Fruit fly (Drosophila melanogaster) whole organism, embryonic: Measurements from ENCODE around the gene CG15034.
A peak's percentile ranks its signal among the peaks of the same experiment; 100 is the strongest.

Experiments
- C15 ChIP-seq: fragments of 200-800 bp; sonication (Bioruptor generic); IDR thresholded peaks from 3 replicates; pipeline ENCODE4 v1.3.6; 2022; ENCODE audit warnings: missing biosample characterization, missing genetic modification characterization
- CG10209 ChIP-seq: fragments of 200-800 bp; sonication (Bioruptor generic); optimal IDR thresholded peaks from 3 replicates; lab custom pipeline; 2017; ENCODE audit warnings: missing biosample characterization, mild to moderate bottlenecking, missing genetic modification characterization, missing genetic modification reagents
- CG12071 ChIP-seq: fragments of 200-800 bp; sonication (Bioruptor generic); optimal IDR thresholded peaks from 3 replicates; lab custom pipeline; 2018; ENCODE audit warnings: missing biosample characterization, mild to moderate bottlenecking, missing genetic modification characterization
- CG12299 ChIP-seq: fragments of 200-800 bp; sonication (Bioruptor generic); optimal IDR thresholded peaks from 2 replicates; lab custom pipeline; 2018; ENCODE audit warnings: missing biosample characterization, mild to moderate bottlenecking, missing genetic modification characterization
- CG15073 ChIP-seq: fragments of 200-800 bp; sonication (Bioruptor generic); optimal IDR thresholded peaks from 2 replicates; lab custom pipeline; 2016; ENCODE audit warnings: missing biosample characterization, missing genetic modification characterization
- CG17359 ChIP-seq: fragments of 200-800 bp; sonication (Bioruptor generic); optimal IDR thresholded peaks from 3 replicates; lab custom pipeline; 2018; ENCODE audit warnings: missing biosample characterization, mild to moderate bottlenecking, missing genetic modification characterization, moderate library complexity
- CG18599 ChIP-seq: fragments of 200-800 bp; sonication (Bioruptor generic); optimal IDR thresholded peaks from 3 replicates; lab custom pipeline; 2017; ENCODE audit warnings: missing biosample characterization, missing genetic modification characterization, mild to moderate bottlenecking, moderate library complexity, missing genetic modification reagents
- CG31224 ChIP-seq: fragments of 200-800 bp; sonication (Bioruptor generic); IDR thresholded peaks from 2 replicates; pipeline ENCODE4 v1.3.6; 2022; ENCODE audit warnings: missing biosample characterization, missing genetic modification characterization
- CG31388 ChIP-seq: fragments of 200-800 bp; sonication (Bioruptor generic); optimal IDR thresholded peaks from 2 replicates; lab custom pipeline; 2016; ENCODE audit warnings: missing biosample characterization, missing genetic modification characterization
- CG3281 ChIP-seq: fragments of 200-800 bp; sonication (Bioruptor generic); optimal IDR thresholded peaks from 3 replicates; lab custom pipeline; 2017; ENCODE audit warnings: missing biosample characterization, mild to moderate bottlenecking, missing genetic modification characterization
- CG3995 ChIP-seq: fragments of 200-800 bp; sonication (Bioruptor generic); optimal IDR thresholded peaks from 3 replicates; lab custom pipeline; 2016; ENCODE audit warnings: missing biosample characterization, missing genetic modification characterization
- CG4328 ChIP-seq: fragments of 200-800 bp; sonication (Bioruptor generic); optimal IDR thresholded peaks from 3 replicates; lab custom pipeline; 2017; ENCODE audit warnings: missing biosample characterization, missing genetic modification reagents, missing genetic modification characterization
- CG7372 ChIP-seq: fragments of 200-800 bp; sonication (Bioruptor generic); IDR thresholded peaks from 2 replicates; pipeline ENCODE4 v1.3.6; 2022; ENCODE audit warnings: missing biosample characterization, missing genetic modification characterization
- CG7745 ChIP-seq: fragments of 200-800 bp; sonication (Bioruptor generic); optimal IDR thresholded peaks from 2 replicates; lab custom pipeline; 2018; ENCODE audit warnings: missing biosample characterization, mild to moderate bottlenecking, missing genetic modification characterization, moderate library complexity
- CG7839 ChIP-seq: fragments of 200-800 bp; sonication (Bioruptor generic); optimal IDR thresholded peaks from 3 replicates; lab custom pipeline; 2018; ENCODE audit warnings: missing biosample characterization, mild to moderate bottlenecking, missing genetic modification characterization, moderate library complexity
- Chrac-16 ChIP-seq: fragments of 200-800 bp; sonication (Bioruptor generic); optimal IDR thresholded peaks from 3 replicates; lab custom pipeline; 2016; ENCODE audit warnings: missing biosample characterization, missing genetic modification characterization
- Dfd ChIP-seq, 2 experiments: fragments of >200 bp; optimal IDR thresholded peaks; 2 replicates each; lab custom pipeline; 2017; ENCODE audit warnings: missing biosample characterization in 2 of 2, missing genetic modification characterization in 2 of 2
- GATAe ChIP-seq: fragments of 200-800 bp; sonication (Bioruptor generic); conservative IDR thresholded peaks from 2 replicates; pipeline ENCODE4 v1.3.6; 2022; ENCODE audit warnings: missing biosample characterization, missing genetic modification characterization
- H2.0 ChIP-seq: fragments of 200-800 bp; sonication (Bioruptor generic); IDR thresholded peaks from 2 replicates; pipeline ENCODE4 v1.3.6; 2022; ENCODE audit warnings: missing biosample characterization, missing genetic modification characterization
- HLH54F ChIP-seq: fragments of 200-800 bp; sonication (Bioruptor generic); optimal IDR thresholded peaks from 3 replicates; lab custom pipeline; 2016; ENCODE audit warnings: missing biosample characterization, missing genetic modification characterization
- HmgD ChIP-seq: fragments of 200-800 bp; sonication (Bioruptor generic); optimal IDR thresholded peaks from 3 replicates; lab custom pipeline; 2016; ENCODE audit warnings: missing biosample characterization, missing genetic modification characterization
- Hmx ChIP-seq: fragments of 200-800 bp; sonication (Bioruptor generic); optimal IDR thresholded peaks from 2 replicates; lab custom pipeline; 2016; ENCODE audit warnings: missing biosample characterization, missing genetic modification characterization
- Mad ChIP-seq: fragments of 200-800 bp; sonication (Bioruptor generic); optimal IDR thresholded peaks from 2 replicates; lab custom pipeline; 2016; ENCODE audit warnings: missing biosample characterization, missing genetic modification characterization
- Nf-YC ChIP-seq: fragments of 200-800 bp; optimal IDR thresholded peaks from 3 replicates; lab custom pipeline; 2019; ENCODE audit warnings: missing biosample characterization, mild to moderate bottlenecking, missing genetic modification characterization, moderate library complexity
- Opbp ChIP-seq: fragments of 200-800 bp; sonication (Bioruptor generic); IDR thresholded peaks from 3 replicates; pipeline ENCODE4 v1.3.6; 2022; ENCODE audit warnings: missing biosample characterization, missing genetic modification characterization; ENCODE audit not compliant: partially characterized antibody
- aop ChIP-seq: fragments of 200-800 bp; sonication (Bioruptor generic); IDR thresholded peaks from 2 replicates; pipeline ENCODE4 v1.3.6; 2022; ENCODE audit warnings: missing biosample characterization, missing genetic modification characterization
- bbx ChIP-seq: fragments of 200-800 bp; sonication (Bioruptor generic); IDR thresholded peaks from 2 replicates; pipeline ENCODE4 v1.3.6; 2022; ENCODE audit warnings: missing biosample characterization, missing genetic modification characterization; ENCODE audit not compliant: partially characterized antibody
- bowl ChIP-seq: fragments of 200-800 bp; sonication (Bioruptor generic); IDR thresholded peaks from 2 replicates; pipeline ENCODE4 v1.3.6; 2022; ENCODE audit warnings: missing biosample characterization, missing genetic modification characterization
- cato ChIP-seq: fragments of 200-800 bp; sonication (Bioruptor generic); optimal IDR thresholded peaks from 2 replicates; lab custom pipeline; 2016; ENCODE audit warnings: missing biosample characterization, missing genetic modification characterization, borderline replicate concordance
- caup ChIP-seq: fragments of 200-800 bp; sonication (Bioruptor generic); optimal IDR thresholded peaks from 3 replicates; lab custom pipeline; 2017; ENCODE audit warnings: missing biosample characterization, mild to moderate bottlenecking, missing genetic modification characterization, moderate library complexity; ENCODE audit not compliant: severe bottlenecking
- cg ChIP-seq: fragments of 200-800 bp; sonication (Bioruptor generic); optimal IDR thresholded peaks from 3 replicates; lab custom pipeline; 2019; ENCODE audit warnings: missing biosample characterization, mild to moderate bottlenecking, missing genetic modification characterization, moderate library complexity
- crol ChIP-seq: fragments of 200-800 bp; sonication (Bioruptor generic); IDR thresholded peaks from 2 replicates; pipeline ENCODE4 v1.3.6; 2022; ENCODE audit warnings: missing biosample characterization, missing genetic modification characterization
- da ChIP-seq: fragments of 200-800 bp; sonication (Bioruptor generic); optimal IDR thresholded peaks from 2 replicates; lab custom pipeline; 2016; ENCODE audit warnings: missing biosample characterization, missing genetic modification characterization
- ewg ChIP-seq: fragments of 200-800 bp; sonication (Bioruptor generic); optimal IDR thresholded peaks from 3 replicates; lab custom pipeline; 2017; ENCODE audit warnings: mild to moderate bottlenecking, missing biosample characterization, missing genetic modification reagents, missing genetic modification characterization
- fd64A ChIP-seq: fragments of 200-800 bp; sonication (Bioruptor generic); optimal IDR thresholded peaks from 3 replicates; lab custom pipeline; 2018; ENCODE audit warnings: missing biosample characterization, mild to moderate bottlenecking, missing genetic modification characterization
- jing ChIP-seq: fragments of 200-800 bp; sonication (Bioruptor generic); optimal IDR thresholded peaks from 2 replicates; lab custom pipeline; 2018; ENCODE audit warnings: missing biosample characterization, mild to moderate bottlenecking, missing genetic modification characterization
- lola ChIP-seq, 3 experiments: fragments of >200 bp in 2 of 3; fragments of 200-800 bp in 1 of 3; sonication (Bioruptor generic) in 1 of 3; optimal IDR thresholded peaks; 2 replicates each; lab custom pipeline; 2017 to 2019; ENCODE audit warnings: missing biosample characterization in 3 of 3, missing genetic modification characterization in 3 of 3, mild to moderate bottlenecking in 1 of 3, moderate library complexity in 1 of 3
- lov ChIP-seq, 2 experiments: fragments of 200-800 bp in 1 of 2; fragments of >200 bp in 1 of 2; sonication (Bioruptor generic) in 1 of 2; IDR thresholded peaks in 1 of 2; optimal IDR thresholded peaks in 1 of 2; 2 replicates in 1 of 2; 3 replicates in 1 of 2; pipeline versions ENCODE4 v1.3.6 to Lab custom; 2017 to 2022; ENCODE audit warnings: missing biosample characterization in 1 of 2, missing genetic modification characterization in 1 of 2
- p53 ChIP-seq: fragments of 200-800 bp; sonication (Bioruptor generic); optimal IDR thresholded peaks from 2 replicates; lab custom pipeline; 2016; ENCODE audit warnings: missing biosample characterization, missing genetic modification characterization
- pfk ChIP-seq: fragments of 200-800 bp; sonication (Bioruptor generic); optimal IDR thresholded peaks from 2 replicates; lab custom pipeline; 2018; ENCODE audit warnings: missing biosample characterization, mild to moderate bottlenecking, missing genetic modification characterization, moderate library complexity
- pho ChIP-seq: fragments of 200-800 bp; sonication (Bioruptor generic); optimal IDR thresholded peaks from 2 replicates; lab custom pipeline; 2016; ENCODE audit warnings: missing biosample characterization, missing genetic modification characterization
- pum ChIP-seq: fragments of 200-800 bp; sonication (Bioruptor generic); optimal IDR thresholded peaks from 2 replicates; lab custom pipeline; 2016; ENCODE audit warnings: missing biosample characterization, missing genetic modification characterization
- seq ChIP-seq: fragments of 200-800 bp; sonication (Bioruptor generic); IDR thresholded peaks from 2 replicates; pipeline ENCODE4 v1.3.6; 2022; ENCODE audit warnings: missing biosample characterization, missing genetic modification characterization
- sima ChIP-seq: fragments of 200-800 bp; sonication (Bioruptor generic); optimal IDR thresholded peaks from 2 replicates; lab custom pipeline; 2016; ENCODE audit warnings: missing biosample characterization, missing genetic modification characterization
- ssp ChIP-seq: fragments of 200-800 bp; sonication (Bioruptor generic); IDR thresholded peaks from 2 replicates; pipeline ENCODE4 v1.3.6; 2022; ENCODE audit warnings: missing biosample characterization, missing genetic modification characterization
- toy ChIP-seq: fragments of 200-800 bp; sonication (Bioruptor generic); IDR thresholded peaks from 2 replicates; pipeline ENCODE4 v1.3.6; 2022; ENCODE audit warnings: missing biosample characterization, missing genetic modification characterization
- unc-4 ChIP-seq: fragments of 200-800 bp; sonication (Bioruptor generic); IDR thresholded peaks from 2 replicates; pipeline ENCODE4 v1.3.6; 2022; ENCODE audit warnings: missing biosample characterization, missing genetic modification characterization; ENCODE audit not compliant: partially characterized antibody
- unpg ChIP-seq: fragments of 200-800 bp; sonication (Bioruptor generic); optimal IDR thresholded peaks from 3 replicates; lab custom pipeline; 2018; ENCODE audit warnings: missing biosample characterization, mild to moderate bottlenecking, missing genetic modification characterization, moderate library complexity
- vfl ChIP-seq: fragments of 200-800 bp; sonication (Bioruptor generic); optimal IDR thresholded peaks from 2 replicates; lab custom pipeline; 2016; ENCODE audit warnings: missing biosample characterization, missing genetic modification characterization

The CG15034 gene

DNA sequence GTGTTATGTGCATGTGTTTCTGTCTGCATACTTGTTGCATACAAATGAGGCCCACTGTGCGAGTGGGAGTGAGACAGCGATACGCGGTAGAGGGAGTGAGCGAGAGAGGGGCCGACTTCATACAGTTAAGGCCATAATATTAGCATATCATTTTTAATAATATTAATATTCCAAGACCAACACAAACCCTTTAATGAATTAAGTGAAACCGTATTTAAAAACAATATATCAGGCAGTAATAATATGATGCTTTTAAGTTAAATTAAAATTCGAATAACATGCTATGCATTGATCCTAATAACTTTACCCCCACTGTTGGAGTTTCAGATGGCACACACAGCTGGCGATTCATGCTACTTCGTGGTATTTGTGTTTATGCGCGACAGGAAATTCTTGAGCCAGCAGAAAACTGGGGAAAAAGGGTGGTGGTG is 22.5 kb downstream of the CG15034 start (continued):
- peak; percentile 93 for TF ChIP-seq bowl (GFP tag; lab: Robert Waterston, UW)
- TF ChIP-seq CG17359 (tag; lab: Kevin White, UChicago): peak; percentile 98
- TF ChIP-seq CG7839 (tag; lab: Kevin White, UChicago): peak; percentile 98
- peak; percentile 93 for TF ChIP-seq CG3281
- TF ChIP-seq cato: peak; percentile 88
- peak; percentile 78 for TF ChIP-seq aop (GFP tag; lab: Robert Waterston, UW)
- TF ChIP-seq HmgD (GFP tag; lab: Kevin White, UChicago): no peak
- peak; percentile 95 for TF ChIP-seq CG12299
- peak in 1 of 3 experiments; percentile 98 for TF ChIP-seq lola (GFP tag; optimal IDR thresholded peaks at IDR 0.05; lab: Kevin White, UChicago)
- TF ChIP-seq ewg (GFP tag; lab: Kevin White, UChicago): peak; percentile 92
- TF ChIP-seq vfl (GFP tag; lab: Kevin White, UChicago): peak; percentile 74
- peak; percentile 94 for TF ChIP-seq seq (GFP tag; lab: Robert Waterston, UW)
- peak; percentile 89 for TF ChIP-seq CG7745 (tag; lab: Kevin White, UChicago)
- peak; percentile 35 for TF ChIP-seq sima (GFP tag; lab: Kevin White, UChicago)
- TF ChIP-seq HLH54F (GFP tag; lab: Kevin White, UChicago): peak; percentile 73
- TF ChIP-seq lov (optimal IDR thresholded peaks at IDR 0.05; lab: Kevin White, UChicago): no peak
- TF ChIP-seq lov (GFP tag; IDR thresholded peaks at IDR 0.05; lab: Robert Waterston, UW): peak; percentile 92
- peak; percentile 92 for TF ChIP-seq caup (GFP tag; lab: Kevin White, UChicago)
- TF ChIP-seq unpg (GFP tag; lab: Kevin White, UChicago): peak; percentile 98
- TF ChIP-seq CG4328 (GFP tag; lab: Kevin White, UChicago): peak; percentile 91
- TF ChIP-seq pho (GFP tag; lab: Kevin White, UChicago): peak; percentile 78
- TF ChIP-seq CG12071 (GFP tag; lab: Kevin White, UChicago): peak; percentile 92
- no peak for TF ChIP-seq Opbp (GFP tag; lab: Robert Waterston, UW)
- TF ChIP-seq Mad (GFP tag; lab: Kevin White, UChicago): peak; percentile 83
- TF ChIP-seq Chrac-16 (GFP tag; lab: Kevin White, UChicago): peak; percentile 96
- peak; percentile 76 for TF ChIP-seq pum (GFP tag; lab: Kevin White, UChicago)
- TF ChIP-seq CG7372 (GFP tag; lab: Robert Waterston, UW): peak; percentile 91
- TF ChIP-seq jing (GFP tag; lab: Kevin White, UChicago): peak; percentile 88
- peak; percentile 86 for TF ChIP-seq ssp (GFP tag; lab: Robert Waterston, UW)
- TF ChIP-seq Nf-YC (tag; lab: Kevin White, UChicago): peak; percentile 85
- TF ChIP-seq CG18599: peak; percentile 96
- TF ChIP-seq GATAe (GFP tag; lab: Robert Waterston, UW): peak; percentile 79
- TF ChIP-seq C15 (GFP tag; lab: Robert Waterston, UW): peak; percentile 59; the same call in 2 of the 3 replicates
- peak; percentile 33 for TF ChIP-seq p53 (GFP tag; lab: Kevin White, UChicago)
- TF ChIP-seq crol (GFP tag; lab: Robert Waterston, UW): peak; percentile 63; the same call in 1 of the 2 replicates
- peak; percentile 43 for TF ChIP-seq Hmx (GFP tag; lab: Kevin White, UChicago)
- peak; percentile 96 for TF ChIP-seq CG10209 (GFP tag; lab: Kevin White, UChicago)
- peak; percentile 83 for TF ChIP-seq CG31388 (GFP tag; lab: Kevin White, UChicago)
- TF ChIP-seq da (GFP tag; lab: Kevin White, UChicago): peak; percentile 81
- peak; percentile 92 for TF ChIP-seq CG15073 (GFP tag; lab: Kevin White, UChicago)
- TF ChIP-seq CG3995 (GFP tag; lab: Kevin White, UChicago): peak; percentile 62
- TF ChIP-seq bbx (GFP tag; lab: Robert Waterston, UW): 0 out of 2 replicates have a peak, but pooled peaks have one; percentile 12
- TF ChIP-seq H2.0 (GFP tag; lab: Robert Waterston, UW): peak; percentile 95
- peak; percentile 81 for TF ChIP-seq CG31224
- no peak for TF ChIP-seq unc-4 (GFP tag; lab: Robert Waterston, UW)
- TF ChIP-seq toy (GFP tag; lab: Robert Waterston, UW): peak; percentile 73; the same call in 1 of the 2 replicates
- no peak for TF ChIP-seq Dfd (GFP tag; optimal IDR thresholded peaks at IDR 0.05; lab: Kevin White, UChicago)
- peak; percentile 15 for TF ChIP-seq pfk
- peak; percentile 82 for TF ChIP-seq cg (GFP tag; lab: Kevin White, UChicago)
- TF ChIP-seq fd64A: peak; percentile 93
